Fruit fly (Drosophila melanogaster) whole organism, embryonic: ENCODE measurements around the gene sna.
A peak's percentile ranks its signal among the peaks of the same experiment; 100 is the strongest.

Experiments used
- Abd-B ChIP-seq: fragments of 200-800 bp; sonication (Bioruptor generic); optimal IDR thresholded peaks from 2 replicates; lab custom pipeline; 2018; ENCODE audit warnings: missing biosample characterization, mild to moderate bottlenecking, missing genetic modification characterization, moderate library complexity
- Ada2b ChIP-seq: fragments of 200-800 bp; sonication (Bioruptor generic); IDR thresholded peaks from 2 replicates; pipeline ENCODE4 v1.3.6; 2022; ENCODE audit warnings: missing biosample characterization, missing genetic modification characterization
- Atf3 ChIP-seq: fragments of 200-800 bp; sonication (Bioruptor generic); optimal IDR thresholded peaks from 3 replicates; lab custom pipeline; 2016; ENCODE audit warnings: missing biosample characterization, missing genetic modification characterization
- Awh ChIP-seq: fragments of 200-800 bp; sonication (Bioruptor generic); IDR thresholded peaks from 2 replicates; pipeline ENCODE4, ENCODE4 v1.3.6; 2022; ENCODE audit warnings: missing biosample characterization, missing genetic modification characterization
- CG10565 ChIP-seq: fragments of 200-800 bp; sonication (Bioruptor generic); optimal IDR thresholded peaks from 3 replicates; lab custom pipeline; 2016; ENCODE audit warnings: missing biosample characterization, mild to moderate bottlenecking, missing genetic modification characterization
- CG11085 ChIP-seq: fragments of 200-800 bp; sonication (Bioruptor generic); IDR thresholded peaks from 2 replicates; pipeline ENCODE4 v1.3.6; 2022; ENCODE audit warnings: missing biosample characterization, missing genetic modification characterization
- CG11504 ChIP-seq: fragments of 200-800 bp; sonication (Bioruptor generic); optimal IDR thresholded peaks from 3 replicates; lab custom pipeline; 2019; ENCODE audit warnings: missing biosample characterization, mild to moderate bottlenecking, missing genetic modification characterization, moderate library complexity
- CG12659 ChIP-seq: fragments of 200-800 bp; sonication (Bioruptor generic); optimal IDR thresholded peaks from 3 replicates; lab custom pipeline; 2017; ENCODE audit warnings: mild to moderate bottlenecking, missing biosample characterization, missing genetic modification reagents, missing genetic modification characterization
- CG12942 ChIP-seq: fragments of 200-800 bp; sonication (Bioruptor generic); optimal IDR thresholded peaks from 3 replicates; lab custom pipeline; 2016; ENCODE audit warnings: missing biosample characterization, missing genetic modification characterization
- CG14710 ChIP-seq: fragments of 200-800 bp; sonication (Bioruptor generic); optimal IDR thresholded peaks from 3 replicates; lab custom pipeline; 2019; ENCODE audit warnings: missing biosample characterization, mild to moderate bottlenecking, missing genetic modification characterization, moderate library complexity
- CG1602 ChIP-seq: fragments of 200-800 bp; sonication (Bioruptor generic); optimal IDR thresholded peaks from 3 replicates; lab custom pipeline; 2016; ENCODE audit warnings: missing biosample characterization, missing genetic modification characterization
- CG1603 ChIP-seq: fragments of 200-800 bp; sonication (Bioruptor generic); optimal IDR thresholded peaks from 2 replicates; lab custom pipeline; 2019; ENCODE audit warnings: missing biosample characterization, mild to moderate bottlenecking, missing genetic modification characterization, moderate library complexity
- CG16813 ChIP-seq: fragments of 200-800 bp; sonication (Bioruptor generic); IDR thresholded peaks from 3 replicates; pipeline ENCODE4 v1.3.6; 2022; ENCODE audit warnings: missing biosample characterization, missing genetic modification characterization; ENCODE audit not compliant: partially characterized antibody
- CG17912 ChIP-seq: fragments of 200-800 bp; sonication (Bioruptor generic); optimal IDR thresholded peaks from 2 replicates; lab custom pipeline; 2018; ENCODE audit warnings: missing biosample characterization, mild to moderate bottlenecking, missing genetic modification characterization
- CG18262 ChIP-seq: fragments of 200-800 bp; optimal IDR thresholded peaks from 3 replicates; lab custom pipeline; 2019; ENCODE audit warnings: missing biosample characterization, mild to moderate bottlenecking, missing genetic modification characterization, moderate library complexity
- CG32532 ChIP-seq: fragments of 200-800 bp; sonication (Bioruptor generic); IDR thresholded peaks from 2 replicates; pipeline ENCODE4 v1.3.6; 2022; ENCODE audit warnings: missing biosample characterization, missing genetic modification characterization
- CG34224 ChIP-seq: fragments of 200-800 bp; sonication (Bioruptor generic); IDR thresholded peaks from 3 replicates; pipeline ENCODE4 v1.3.6; 2022; ENCODE audit warnings: missing biosample characterization, missing genetic modification characterization; ENCODE audit not compliant: partially characterized antibody
- CG3847 ChIP-seq: fragments of 200-800 bp; sonication (Bioruptor generic); IDR thresholded peaks from 2 replicates; pipeline ENCODE4 v1.3.6; 2022; ENCODE audit warnings: missing biosample characterization, missing genetic modification characterization
- CG4424 ChIP-seq: fragments of 200-800 bp; sonication (Bioruptor generic); optimal IDR thresholded peaks from 3 replicates; lab custom pipeline; 2016; ENCODE audit warnings: missing biosample characterization, missing genetic modification characterization
- CG7928 ChIP-seq: fragments of 200-800 bp; sonication (Bioruptor generic); optimal IDR thresholded peaks from 2 replicates; lab custom pipeline; 2017; ENCODE audit warnings: missing biosample characterization, mild to moderate bottlenecking, missing genetic modification characterization
- CG8478 ChIP-seq: fragments of >200 bp; optimal IDR thresholded peaks from 2 replicates; lab custom pipeline; 2018
- CG9797 ChIP-seq: fragments of 200-800 bp; sonication (Bioruptor generic); optimal IDR thresholded peaks from 3 replicates; lab custom pipeline; 2018; ENCODE audit warnings: missing biosample characterization, mild to moderate bottlenecking, missing genetic modification characterization
- D19A ChIP-seq: fragments of 200-800 bp; optimal IDR thresholded peaks from 3 replicates; lab custom pipeline; 2019; ENCODE audit warnings: missing biosample characterization, mild to moderate bottlenecking, missing genetic modification characterization, moderate library complexity
- Deaf1 ChIP-seq: fragments of 200-800 bp; optimal IDR thresholded peaks from 3 replicates; lab custom pipeline; 2019; ENCODE audit warnings: missing biosample characterization, mild to moderate bottlenecking, missing genetic modification characterization, moderate library complexity
- Doc3 ChIP-seq: fragments of 200-800 bp; sonication (Bioruptor generic); IDR thresholded peaks from 3 replicates; pipeline ENCODE4 v1.3.6; 2022; ENCODE audit warnings: missing biosample characterization, missing genetic modification characterization; ENCODE audit not compliant: partially characterized antibody
- E2f2 ChIP-seq: fragments of 200-800 bp; sonication (Bioruptor generic); IDR thresholded peaks from 2 replicates; pipeline ENCODE4 v1.3.6; 2022; ENCODE audit warnings: missing biosample characterization, missing genetic modification characterization
- HLH4C ChIP-seq: fragments of 200-800 bp; sonication (Bioruptor generic); IDR thresholded peaks from 3 replicates; pipeline ENCODE4 v1.3.6; 2022; ENCODE audit warnings: missing biosample characterization, missing genetic modification characterization; ENCODE audit not compliant: partially characterized antibody
- HLHmδ ChIP-seq: fragments of 200-800 bp; sonication (Bioruptor generic); optimal IDR thresholded peaks from 2 replicates; lab custom pipeline; 2018; ENCODE audit warnings: missing biosample characterization, mild to moderate bottlenecking, missing genetic modification characterization, moderate library complexity
- Kr ChIP-seq: fragments of 200-800 bp; sonication (Bioruptor generic); optimal IDR thresholded peaks from 2 replicates; lab custom pipeline; 2017; ENCODE audit warnings: missing biosample characterization, mild to moderate bottlenecking, missing genetic modification characterization
- Lpt ChIP-seq: fragments of >200 bp; optimal IDR thresholded peaks from 2 replicates; lab custom pipeline; 2018; ENCODE audit warnings: missing biosample characterization, missing genetic modification characterization
- Med ChIP-seq: fragments of 200-800 bp; sonication (Bioruptor generic); peaks from one replicate; lab custom pipeline; 2016; ENCODE audit warnings: missing biosample characterization, missing genetic modification characterization, mild to moderate bottlenecking, inconsistent platforms, moderate library complexity
- Meics ChIP-seq: fragments of 200-800 bp; sonication (Bioruptor generic); optimal IDR thresholded peaks from 2 replicates; lab custom pipeline; 2017; ENCODE audit warnings: missing biosample characterization, mild to moderate bottlenecking, missing genetic modification characterization
- NC2β ChIP-seq: fragments of 200-800 bp; sonication (Bioruptor generic); optimal IDR thresholded peaks from 2 replicates; lab custom pipeline; 2016; ENCODE audit warnings: missing biosample characterization, missing genetic modification characterization
- Side ChIP-seq: fragments of 200-800 bp; sonication (Bioruptor generic); optimal IDR thresholded peaks from 2 replicates; lab custom pipeline; 2016; ENCODE audit warnings: missing biosample characterization, missing genetic modification characterization
- Sry-β ChIP-seq: fragments of 200-800 bp; sonication (Bioruptor generic); optimal IDR thresholded peaks from 2 replicates; lab custom pipeline; 2018; ENCODE audit warnings: missing biosample characterization, mild to moderate bottlenecking, missing genetic modification characterization, moderate library complexity
- abd-A ChIP-seq: fragments of 200-800 bp; sonication (Bioruptor generic); optimal IDR thresholded peaks from 3 replicates; lab custom pipeline; 2019; ENCODE audit warnings: missing biosample characterization, mild to moderate bottlenecking, missing genetic modification characterization, moderate library complexity
- al ChIP-seq: fragments of 200-800 bp; sonication (Bioruptor generic); IDR thresholded peaks from 2 replicates; pipeline ENCODE4 v1.3.6; 2022; ENCODE audit warnings: missing biosample characterization, missing genetic modification characterization
- ara ChIP-seq: fragments of 200-800 bp; sonication (Bioruptor generic); IDR thresholded peaks from 2 replicates; pipeline ENCODE4 v1.3.6; 2022; ENCODE audit warnings: missing biosample characterization, missing genetic modification characterization
- br ChIP-seq: fragments of >200 bp; optimal IDR thresholded peaks from 2 replicates; lab custom pipeline; 2017
- cad ChIP-seq: fragments of >200 bp; optimal IDR thresholded peaks from 2 replicates; lab custom pipeline; 2017; ENCODE audit warnings: missing biosample characterization, missing genetic modification characterization
- fd64A ChIP-seq: fragments of 200-800 bp; sonication (Bioruptor generic); optimal IDR thresholded peaks from 3 replicates; lab custom pipeline; 2018; ENCODE audit warnings: missing biosample characterization, mild to moderate bottlenecking, missing genetic modification characterization
- hbn ChIP-seq: fragments of 200-800 bp; sonication (Bioruptor generic); IDR thresholded peaks from 2 replicates; pipeline ENCODE4 v1.3.6; 2022; ENCODE audit warnings: missing biosample characterization, missing genetic modification characterization; ENCODE audit not compliant: partially characterized antibody
- inv ChIP-seq: fragments of 200-800 bp; sonication (Bioruptor generic); IDR thresholded peaks from 2 replicates; pipeline ENCODE4 v1.3.6; 2022; ENCODE audit warnings: missing biosample characterization, missing genetic modification characterization; ENCODE audit not compliant: partially characterized antibody
- ken ChIP-seq: fragments of 200-800 bp; sonication (Bioruptor generic); IDR thresholded peaks from 3 replicates; pipeline ENCODE4 v1.3.6; 2022; ENCODE audit warnings: missing biosample characterization, missing genetic modification characterization
- mirr ChIP-seq: fragments of 200-800 bp; sonication (Bioruptor generic); optimal IDR thresholded peaks from 3 replicates; lab custom pipeline; 2018; ENCODE audit warnings: missing biosample characterization, mild to moderate bottlenecking, missing genetic modification characterization
- mld ChIP-seq: fragments of 200-800 bp; sonication (Bioruptor generic); IDR thresholded peaks from 3 replicates; pipeline ENCODE4 v1.3.6; 2022; ENCODE audit warnings: missing biosample characterization, missing genetic modification characterization; ENCODE audit not compliant: partially characterized antibody
- pzg ChIP-seq: fragments of 200-800 bp; sonication (Bioruptor generic); optimal IDR thresholded peaks from 3 replicates; lab custom pipeline; 2018; ENCODE audit warnings: missing biosample characterization, mild to moderate bottlenecking, missing genetic modification characterization, moderate library complexity
- salm ChIP-seq: fragments of 200-800 bp; sonication (Bioruptor generic); optimal IDR thresholded peaks from 2 replicates; lab custom pipeline; 2018; ENCODE audit warnings: missing biosample characterization, mild to moderate bottlenecking, missing genetic modification characterization
- slou ChIP-seq: fragments of 200-800 bp; sonication (Bioruptor generic); optimal IDR thresholded peaks from 3 replicates; lab custom pipeline; 2016; ENCODE audit warnings: missing biosample characterization, missing genetic modification characterization
- tx ChIP-seq: fragments of 200-800 bp; sonication (Bioruptor generic); optimal IDR thresholded peaks from 2 replicates; lab custom pipeline; 2016; ENCODE audit warnings: missing biosample characterization, missing genetic modification characterization
- z ChIP-seq: fragments of 200-800 bp; sonication (Bioruptor generic); IDR thresholded peaks from 3 replicates; pipeline ENCODE4 v1.3.6; 2022; ENCODE audit warnings: missing biosample characterization, missing genetic modification characterization
- zen2 ChIP-seq: fragments of 200-800 bp; sonication (Bioruptor generic); IDR thresholded peaks from 3 replicates; pipeline ENCODE4 v1.3.6; 2022; ENCODE audit warnings: missing biosample characterization, missing genetic modification characterization; ENCODE audit not compliant: partially characterized antibody

Gene sna

DNA sequence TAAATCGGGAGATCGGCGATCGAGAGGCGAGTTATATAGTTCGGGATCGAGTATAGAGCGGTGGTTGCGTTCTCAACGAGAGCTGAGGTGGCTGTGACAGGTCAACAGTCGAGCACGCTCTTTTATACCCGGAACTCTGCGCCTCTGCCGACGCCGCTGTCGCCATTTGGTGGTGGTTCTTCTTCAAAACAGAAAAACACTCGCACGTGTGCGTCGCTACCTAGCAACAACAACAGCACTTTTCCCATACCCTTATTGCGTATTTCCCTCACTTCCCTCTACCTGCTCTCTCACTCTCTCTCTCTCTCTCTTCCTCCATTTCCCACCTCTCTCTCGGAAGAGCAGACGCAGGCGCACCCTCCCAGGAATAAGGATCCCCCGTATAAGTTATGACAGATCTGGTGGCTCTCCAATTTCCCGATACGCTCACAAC, at the start of gene sna (continued):
- TF ChIP-seq CG11085 (no peak), HLHmδ (no peak), br (lab: Kevin White, UChicago) (no peak), salm (tag; lab: Kevin White, UChicago) (no peak), abd-A (tag; lab: Kevin White, UChicago) (no peak), CG11504 (tag; lab: Kevin White, UChicago) (no peak), ken (GFP tag; lab: Robert Waterston, UW) (no peak), Awh (GFP tag; lab: Robert Waterston, UW) (no peak), CG9797 (GFP tag; lab: Kevin White, UChicago) (no peak), CG32532 (GFP tag; lab: Robert Waterston, UW) (no peak), mirr (GFP tag; lab: Kevin White, UChicago) (no peak), Kr (GFP tag; lab: Kevin White, UChicago) (no peak), cad (GFP tag; lab: Kevin White, UChicago) (peak; percentile 25), Ada2b (GFP tag; lab: Robert Waterston, UW) (no peak), inv (GFP tag; lab: Robert Waterston, UW) (no peak), Med (GFP tag; lab: Kevin White, UChicago) (no peak), Meics (no peak), Abd-B (GFP tag; lab: Kevin White, UChicago) (no peak), CG14710 (tag; lab: Kevin White, UChicago) (no peak), mld (GFP tag; lab: Robert Waterston, UW) (no peak), CG3847 (GFP tag; lab: Robert Waterston, UW) (no peak), CG17912 (no peak), Lpt (GFP tag; lab: Kevin White, UChicago) (no peak), CG12942 (GFP tag; lab: Kevin White, UChicago) (no peak)

DNA sequence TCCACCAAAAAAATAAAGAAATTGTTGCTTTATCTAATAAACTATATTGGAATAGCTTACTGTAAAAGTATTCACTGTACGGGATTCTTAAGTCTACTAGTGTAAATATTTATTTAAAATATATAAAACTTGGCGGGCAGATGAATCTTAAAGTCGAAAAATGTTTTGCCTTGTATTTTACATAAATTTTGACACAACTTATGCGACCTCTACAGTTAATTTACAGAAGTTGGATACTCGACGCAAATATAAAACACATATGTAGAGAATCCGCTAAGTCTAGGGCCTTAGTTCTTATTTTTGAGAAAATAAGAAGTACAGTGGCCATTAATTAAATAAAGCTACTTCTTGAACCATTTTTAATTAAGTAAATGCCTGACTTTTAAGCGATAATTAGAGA, 26.5 kb upstream of the sna start:
- TF ChIP-seq D19A (no peak), zen2 (GFP tag; lab: Robert Waterston, UW) (no peak), Doc3 (GFP tag; lab: Robert Waterston, UW) (no peak), hbn (no peak), CG7928 (GFP tag; lab: Kevin White, UChicago) (no peak), CG1603 (no peak), NC2β (no peak), Atf3 (GFP tag; lab: Kevin White, UChicago) (no peak), Deaf1 (tag; lab: Kevin White, UChicago) (no peak), CG8478 (lab: Kevin White, UChicago) (no peak), CG10565 (GFP tag; lab: Kevin White, UChicago) (no peak), HLH4C (0 out of 3 replicates have a peak, but pooled peaks have one; percentile 16), al (GFP tag; lab: Robert Waterston, UW) (no peak), CG34224 (no peak), Side (GFP tag; lab: Kevin White, UChicago) (no peak), CG1602 (GFP tag; lab: Kevin White, UChicago) (no peak), Sry-β (no peak), slou (GFP tag; lab: Kevin White, UChicago) (no peak), z (GFP tag; lab: Robert Waterston, UW) (no peak), CG16813 (peak; percentile 17; the same call in 1 of the 3 replicates), CG12659 (no peak), CG4424 (GFP tag; lab: Kevin White, UChicago) (no peak), fd64A (GFP tag; lab: Kevin White, UChicago) (no peak), E2f2 (GFP tag; lab: Robert Waterston, UW) (peak; percentile 69), ara (GFP tag; lab: Robert Waterston, UW) (no peak), pzg (GFP tag; lab: Kevin White, UChicago) (no peak), tx (GFP tag; lab: Kevin White, UChicago) (no peak), CG18262 (tag; lab: Kevin White, UChicago) (no peak)
